Fruit fly (Drosophila melanogaster): ENCODE measurements around the gene CG3598.

DNA sequence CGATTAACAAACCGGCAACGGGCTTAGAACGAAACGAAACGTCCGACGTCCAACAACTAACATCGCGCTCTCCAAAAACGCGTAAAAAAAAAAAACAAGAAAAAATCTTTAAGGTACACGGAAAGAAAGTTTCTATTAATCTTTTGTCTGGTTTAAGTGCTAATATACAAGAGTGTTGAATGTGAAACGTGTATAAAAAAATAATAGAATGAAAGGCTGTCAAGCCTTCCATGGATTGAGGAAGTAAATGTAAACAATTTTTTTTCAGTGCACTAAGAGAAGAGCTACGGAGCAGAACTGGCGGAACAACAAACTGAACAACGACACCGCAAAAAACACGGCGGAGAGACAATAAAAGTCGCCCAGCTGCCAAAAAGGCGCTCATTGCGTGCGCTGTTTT, 17.1 kb upstream of the CG3598 start, which contains the start of gene CG3588:
- no peak for TF ChIP-seq fd96Ca (GFP tag; IDR thresholded peaks at IDR 0.05)
- TF ChIP-seq Snoo (tag; optimal IDR thresholded peaks at IDR 0.05), result no peak
